Worm (Caenorhabditis elegans) whole organism, L2 larva: ENCODE data around the gene twk-8.

Experiments used
- aly-2 ChIP-seq: fragments of 150-350 bp; optimal IDR thresholded peaks from 2 replicates; lab custom pipeline; 2014; ENCODE audit warnings: missing biosample characterization, missing genetic modification characterization
- ceh-82 ChIP-seq: fragments of 150-350 bp; optimal IDR thresholded peaks from 2 replicates; lab custom pipeline; 2014; ENCODE audit warnings: missing biosample characterization, missing genetic modification characterization
- egl-27 ChIP-seq: sonication (generic microtip); optimal IDR thresholded peaks from 3 replicates; lab custom pipeline; 2017; ENCODE audit warnings: missing biosample characterization, missing genetic modification reagents, missing genetic modification characterization
- fos-1 ChIP-seq: fragments of 150-350 bp; optimal IDR thresholded peaks from 2 replicates; lab custom pipeline; 2014; ENCODE audit warnings: missing biosample characterization, missing genetic modification characterization
- lin-39 ChIP-seq: fragments of 150-350 bp; optimal IDR thresholded peaks from 2 replicates; lab custom pipeline; 2014; ENCODE audit warnings: missing biosample characterization, missing genetic modification reagents, missing genetic modification characterization
- mab-5 ChIP-seq: fragments of 150-350 bp; optimal IDR thresholded peaks from 2 replicates; lab custom pipeline; 2014; ENCODE audit warnings: missing biosample characterization, missing genetic modification characterization
- nhr-23 ChIP-seq: fragments of 150-350 bp; optimal IDR thresholded peaks from 2 replicates; lab custom pipeline; 2014; ENCODE audit warnings: missing biosample characterization, missing genetic modification reagents, missing genetic modification characterization
- unc-62 ChIP-seq: fragments of 150-350 bp; optimal IDR thresholded peaks from 2 replicates; lab custom pipeline; 2014; ENCODE audit warnings: missing biosample characterization, missing genetic modification reagents, missing genetic modification characterization
- zag-1 ChIP-seq: fragments of 150-350 bp; optimal IDR thresholded peaks from 2 replicates; lab custom pipeline; 2014; ENCODE audit warnings: missing biosample characterization, missing genetic modification characterization

ce11 chrIV:9095553-9095952, 13.4 kb downstream of the twk-8 start, which contains the start of gene icln-1:
- TF ChIP-seq ceh-82 (tag; lab: Kevin White, UChicago) (no peak), lin-39 (tag; lab: Kevin White, UChicago) (no peak), egl-27 (tag; lab: Kevin White, UChicago) (no peak), nhr-23 (tag; lab: Kevin White, UChicago) (no peak), unc-62 (no peak), mab-5 (no peak), fos-1 (tag; lab: Kevin White, UChicago) (no peak), aly-2 (tag; lab: Kevin White, UChicago) (no peak), zag-1 (tag; lab: Kevin White, UChicago) (no peak)
